Worm (Caenorhabditis elegans) whole organism, late embryonic: ENCODE data around the gene ttr-29.

Source experiments
- ama-1 ChIP-seq: fragments of 150-350 bp; optimal IDR thresholded peaks from 2 replicates; lab custom pipeline; 2014
- ceh-9 ChIP-seq: sonication (generic microtip); optimal IDR thresholded peaks from 2 replicates; lab custom pipeline; 2016; ENCODE audit warnings: mild to moderate bottlenecking, missing genetic modification characterization, inconsistent platforms, missing compliant biosample characterization
- fkh-10 ChIP-seq: fragments of 150-350 bp; optimal IDR thresholded peaks from 2 replicates; lab custom pipeline; 2014; ENCODE audit warnings: missing biosample characterization, missing genetic modification reagents, missing genetic modification characterization
- sox-4 ChIP-seq: sonication (generic microtip); optimal IDR thresholded peaks from 2 replicates; lab custom pipeline; 2017; ENCODE audit warnings: mild to moderate bottlenecking, missing genetic modification characterization, inconsistent platforms, missing compliant biosample characterization

- TF ChIP-seq sox-4 (tag; lab: Kevin White, UChicago) = no peak
- TF ChIP-seq ceh-9 (tag; lab: Kevin White, UChicago) = no peak
- no peak for TF ChIP-seq fkh-10 (GFP tag; lab: Kevin White, UChicago)
- no peak for TF ChIP-seq ama-1 (lab: Kevin White, UChicago)
Measured at ce11 chrV:12876708-12877107, 29.9 kb downstream of the ttr-29 start.
